Worm (Caenorhabditis elegans): ENCODE measurements around the gene T24H7.2.

The T24H7.2 gene

ce11 chrII:6226995-6227394 lies 20.1 kb upstream of the T24H7.2 start, which contains the start of gene srsy-2:
Gene srsy-2 (minus strand): TSS chrII:6227095.
- TF ChIP-seq ztf-23 (GFP tag; IDR thresholded peaks at IDR 0.05) (no peak), flt-1 (GFP tag; IDR thresholded peaks at IDR 0.05) (no peak), med-1 (GFP tag; optimal IDR thresholded peaks at IDR 0.05; ENCODE audit: insufficient read depth) (no peak), ref-1 (GFP tag; conservative IDR thresholded peaks at IDR 0.05) (no peak)

DNA sequence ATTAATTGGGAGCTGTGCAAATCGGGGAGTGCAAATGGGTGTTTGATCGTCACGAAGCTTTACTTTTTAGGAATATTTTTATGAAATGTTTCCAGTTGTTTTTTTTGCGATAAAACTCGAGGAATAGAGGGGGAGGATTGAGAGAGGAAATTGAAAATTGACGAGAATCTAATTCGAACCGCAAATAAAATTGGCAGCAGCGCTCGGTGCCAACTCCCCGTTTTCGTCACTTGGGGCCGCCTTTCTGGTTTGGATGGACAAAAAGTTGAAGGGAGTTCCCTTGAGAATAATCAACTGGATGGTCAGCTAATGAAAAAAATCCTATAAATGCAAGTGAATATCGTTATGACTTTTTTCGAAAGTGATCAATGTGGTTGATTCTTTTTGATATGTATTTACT lies 17.0 kb upstream of the T24H7.2 start:
- TF ChIP-seq tab-1 (GFP tag; IDR thresholded peaks at IDR 0.05): no peak
- TF ChIP-seq ztf-29 (GFP tag; IDR thresholded peaks at IDR 0.05): no peak
- no peak for TF ChIP-seq med-1 (GFP tag; optimal IDR thresholded peaks at IDR 0.05; ENCODE audit: insufficient read depth)
- TF ChIP-seq ztf-23 (GFP tag; IDR thresholded peaks at IDR 0.05): no peak
- TF ChIP-seq ref-1 (GFP tag; conservative IDR thresholded peaks at IDR 0.05): no peak
- TF ChIP-seq klf-2 (GFP tag; conservative IDR thresholded peaks at IDR 0.05): no peak
- TF ChIP-seq T22C8.4 (GFP tag; IDR thresholded peaks at IDR 0.05): no peak

- TF ChIP-seq klf-2 (GFP tag; conservative IDR thresholded peaks at IDR 0.05): no peak
- TF ChIP-seq ztf-29 (GFP tag; IDR thresholded peaks at IDR 0.05): no peak
- no peak for TF ChIP-seq ztf-23 (GFP tag; IDR thresholded peaks at IDR 0.05)
- no peak for TF ChIP-seq ref-1 (GFP tag; conservative IDR thresholded peaks at IDR 0.05)
- no peak for TF ChIP-seq med-1 (GFP tag; optimal IDR thresholded peaks at IDR 0.05; ENCODE audit: insufficient read depth)
- TF ChIP-seq tab-1 (GFP tag; IDR thresholded peaks at IDR 0.05): no peak
- no peak for TF ChIP-seq flt-1 (GFP tag; IDR thresholded peaks at IDR 0.05)
- TF ChIP-seq cog-1 (tag; optimal IDR thresholded peaks at IDR 0.05): no peak
- no peak for TF ChIP-seq T22C8.4 (GFP tag; IDR thresholded peaks at IDR 0.05)
Observed at ce11 chrII:6235432-6236092, 11.5 kb upstream of the T24H7.2 start, which contains the start of gene T24H7.9. Gene T24H7.9 (minus strand): TSS chrII:6235505.

ce11 chrII:6236093-6236945 lies 10.8 kb upstream of the T24H7.2 start:
- TF ChIP-seq tab-1 (GFP tag; IDR thresholded peaks at IDR 0.05) (no peak), flt-1 (GFP tag; IDR thresholded peaks at IDR 0.05) (no peak)

DNA sequence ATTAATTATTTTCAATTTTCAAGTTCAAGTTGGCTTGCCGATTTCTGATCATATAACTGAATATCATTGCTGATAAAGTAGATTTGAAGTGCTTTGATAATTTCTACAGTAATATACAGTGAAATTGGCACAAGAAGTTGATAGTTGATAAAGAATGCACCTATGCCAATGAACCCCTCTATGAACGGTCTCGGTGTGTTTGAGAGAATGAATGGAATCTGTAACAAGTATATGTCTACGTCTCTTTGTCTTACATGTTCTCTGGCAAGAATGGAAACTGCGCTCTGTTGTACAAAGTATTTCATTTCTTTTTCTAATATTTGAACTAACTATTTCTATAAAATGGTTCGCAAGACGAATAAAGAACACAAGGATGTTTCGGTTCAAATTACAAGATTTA lies 5.4 kb upstream of the T24H7.2 start, which contains the start of gene T24H7.8:
T24H7.8 (plus strand) TSS at position 301 of the 400 bp plus-strand sequence.
- TF ChIP-seq cog-1 (tag; optimal IDR thresholded peaks at IDR 0.05) (no peak), tab-1 (GFP tag; IDR thresholded peaks at IDR 0.05) (no peak), ztf-23 (GFP tag; IDR thresholded peaks at IDR 0.05) (no peak), klf-2 (GFP tag; conservative IDR thresholded peaks at IDR 0.05) (no peak), ztf-29 (GFP tag; IDR thresholded peaks at IDR 0.05) (no peak), flt-1 (GFP tag; IDR thresholded peaks at IDR 0.05) (no peak), T22C8.4 (GFP tag; IDR thresholded peaks at IDR 0.05) (no peak), med-1 (GFP tag; optimal IDR thresholded peaks at IDR 0.05; ENCODE audit: insufficient read depth) (no peak), ref-1 (GFP tag; conservative IDR thresholded peaks at IDR 0.05) (no peak)

- TF ChIP-seq flt-1 (GFP tag; IDR thresholded peaks at IDR 0.05) (no peak), ztf-29 (GFP tag; IDR thresholded peaks at IDR 0.05) (no peak), klf-2 (GFP tag; conservative IDR thresholded peaks at IDR 0.05) (no peak), cog-1 (tag; optimal IDR thresholded peaks at IDR 0.05) (no peak)
Observed at ce11 chrII:6244171-6244570, 2.9 kb upstream of the T24H7.2 start, which contains the start of gene tat-4. Gene tat-4 (minus strand): TSS chrII:6244287.

DNA sequence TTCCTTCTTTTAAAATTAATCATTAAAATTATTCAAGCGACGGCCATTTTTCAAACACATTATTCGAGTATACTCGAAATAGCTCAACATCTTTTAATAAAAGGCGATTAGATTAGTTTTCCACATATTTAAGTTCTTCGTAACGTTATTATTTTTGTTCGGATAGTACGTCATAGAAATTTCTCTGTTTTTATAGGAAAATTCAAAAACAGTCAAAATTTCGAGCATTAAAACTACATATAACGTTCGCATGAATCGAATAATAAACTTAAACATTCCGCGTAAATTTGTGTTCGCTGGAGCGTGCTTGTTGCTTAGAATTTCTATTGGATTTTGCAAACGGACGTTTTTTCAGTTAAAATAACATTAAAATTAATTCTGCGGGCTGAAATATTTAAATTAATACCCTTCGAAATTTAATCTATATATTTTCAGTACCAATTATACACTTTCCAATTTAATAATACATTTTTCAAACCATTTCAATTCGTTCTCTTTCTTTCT lies 1.9 kb upstream of the T24H7.2 start, which contains the start of gene blos-4:
blos-4 (plus strand) TSS at position 51 of the 504 bp plus-strand sequence.
- TF ChIP-seq med-1 (GFP tag; optimal IDR thresholded peaks at IDR 0.05; ENCODE audit: insufficient read depth) (no peak), ref-1 (GFP tag; conservative IDR thresholded peaks at IDR 0.05) (no peak), ztf-23 (GFP tag; IDR thresholded peaks at IDR 0.05) (no peak), klf-2 (GFP tag; conservative IDR thresholded peaks at IDR 0.05) (no peak), tab-1 (GFP tag; IDR thresholded peaks at IDR 0.05) (no peak), cog-1 (tag; optimal IDR thresholded peaks at IDR 0.05) (no peak), flt-1 (GFP tag; IDR thresholded peaks at IDR 0.05) (no peak), ztf-29 (GFP tag; IDR thresholded peaks at IDR 0.05) (no peak), T22C8.4 (GFP tag; IDR thresholded peaks at IDR 0.05) (no peak)

ce11 chrII:6246054-6246453 lies 1.1 kb upstream of the T24H7.2 start, which contains the start of gene lelo-1:
Gene lelo-1 (plus strand): TSS chrII:6246354.
- TF ChIP-seq med-1 (GFP tag; optimal IDR thresholded peaks at IDR 0.05; ENCODE audit: insufficient read depth): no peak
- no peak for TF ChIP-seq klf-2 (GFP tag; conservative IDR thresholded peaks at IDR 0.05)
- TF ChIP-seq ztf-23 (GFP tag; IDR thresholded peaks at IDR 0.05): no peak
- no peak for TF ChIP-seq tab-1 (GFP tag; IDR thresholded peaks at IDR 0.05)
- no peak for TF ChIP-seq ref-1 (GFP tag; conservative IDR thresholded peaks at IDR 0.05)
- TF ChIP-seq flt-1 (GFP tag; IDR thresholded peaks at IDR 0.05): no peak
- no peak for TF ChIP-seq cog-1 (tag; optimal IDR thresholded peaks at IDR 0.05)
- no peak for TF ChIP-seq ztf-29 (GFP tag; IDR thresholded peaks at IDR 0.05)
- TF ChIP-seq T22C8.4 (GFP tag; IDR thresholded peaks at IDR 0.05): no peak

DNA sequence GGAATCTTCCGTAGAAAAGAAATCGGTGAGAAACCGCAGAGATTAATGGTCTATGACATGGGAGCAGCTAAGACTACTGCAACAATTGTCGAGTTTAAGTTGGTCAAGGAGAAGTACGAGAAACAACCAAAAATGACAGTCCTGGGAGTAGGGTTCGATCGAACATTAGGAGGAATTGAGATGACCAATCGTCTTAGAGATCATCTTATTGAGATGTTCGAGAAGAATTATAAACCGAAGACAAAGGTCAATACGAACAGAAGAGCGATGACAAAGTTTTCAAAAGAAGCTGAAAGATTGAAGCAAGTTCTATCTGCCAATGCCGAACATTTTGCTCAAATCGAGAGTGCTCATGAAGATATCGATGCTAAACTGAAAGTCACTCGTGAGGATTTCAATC lies 918 bp downstream of the T24H7.2 start:
- no peak for TF ChIP-seq med-1 (GFP tag; optimal IDR thresholded peaks at IDR 0.05; ENCODE audit: insufficient read depth)
- no peak for TF ChIP-seq klf-2 (GFP tag; conservative IDR thresholded peaks at IDR 0.05)
- TF ChIP-seq T22C8.4 (GFP tag; IDR thresholded peaks at IDR 0.05): no peak
- no peak for TF ChIP-seq cog-1 (tag; optimal IDR thresholded peaks at IDR 0.05)
- TF ChIP-seq flt-1 (GFP tag; IDR thresholded peaks at IDR 0.05): no peak
- no peak for TF ChIP-seq tab-1 (GFP tag; IDR thresholded peaks at IDR 0.05)
- no peak for TF ChIP-seq ztf-29 (GFP tag; IDR thresholded peaks at IDR 0.05)
- no peak for TF ChIP-seq ref-1 (GFP tag; conservative IDR thresholded peaks at IDR 0.05)
- no peak for TF ChIP-seq ztf-23 (GFP tag; IDR thresholded peaks at IDR 0.05)
